Fruit fly (Drosophila melanogaster) Kc167 (cell line): ENCODE measurements around the gene Ir21a.

Experiments
- Myc ChIP-seq: fragments of >200 bp; optimal IDR thresholded peaks from 2 replicates; lab custom pipeline; 2017; ENCODE audit warnings: missing external identifiers
- Sin3A ChIP-seq: fragments of >200 bp; optimal IDR thresholded peaks from 2 replicates; lab custom pipeline; 2018; ENCODE audit warnings: missing external identifiers
- h ChIP-seq: fragments of >200 bp; optimal IDR thresholded peaks from 3 replicates; lab custom pipeline; 2018; ENCODE audit warnings: missing external identifiers
- insv ChIP-seq: fragments of >200 bp; optimal IDR thresholded peaks from 3 replicates; lab custom pipeline; 2018; ENCODE audit warnings: missing external identifiers
- psq ChIP-seq: fragments of >200 bp; optimal IDR thresholded peaks from 2 replicates; lab custom pipeline; 2017; ENCODE audit warnings: missing external identifiers
- ttk ChIP-seq: sonication (Bioruptor generic); optimal IDR thresholded peaks from 2 replicates; lab custom pipeline; 2017; ENCODE audit warnings: missing external identifiers

Ir21a gene

DNA sequence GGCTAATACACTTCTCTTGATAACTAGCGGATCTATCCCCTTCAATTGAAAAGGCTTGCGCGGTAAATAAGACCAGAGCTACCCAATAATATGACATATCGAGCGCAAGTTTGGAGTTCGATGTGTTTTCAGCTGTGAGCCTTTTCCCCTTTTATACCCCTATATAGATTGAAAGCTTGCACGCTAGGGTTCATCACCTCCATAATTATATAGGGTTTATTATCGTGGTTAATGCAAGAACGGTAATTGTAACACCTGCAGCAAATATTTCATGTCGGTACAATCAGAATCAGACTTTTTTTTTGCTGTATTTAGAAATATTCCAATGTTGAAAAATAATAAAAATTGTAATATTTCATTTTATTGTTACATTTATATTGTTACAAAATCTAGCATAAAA, at the start of gene Ir21a:
TSS of gene Ir21a (minus strand) at position 101 of the 400 bp plus-strand sequence.
- TF ChIP-seq Sin3A (lab: Kevin White, UChicago) = no peak
- no peak for TF ChIP-seq insv (lab: Kevin White, UChicago)
- no peak for TF ChIP-seq Myc
- no peak for TF ChIP-seq h (lab: Kevin White, UChicago)
- TF ChIP-seq psq (lab: Kevin White, UChicago) = no peak
- no peak for TF ChIP-seq ttk (lab: Kevin White, UChicago)

DNA sequence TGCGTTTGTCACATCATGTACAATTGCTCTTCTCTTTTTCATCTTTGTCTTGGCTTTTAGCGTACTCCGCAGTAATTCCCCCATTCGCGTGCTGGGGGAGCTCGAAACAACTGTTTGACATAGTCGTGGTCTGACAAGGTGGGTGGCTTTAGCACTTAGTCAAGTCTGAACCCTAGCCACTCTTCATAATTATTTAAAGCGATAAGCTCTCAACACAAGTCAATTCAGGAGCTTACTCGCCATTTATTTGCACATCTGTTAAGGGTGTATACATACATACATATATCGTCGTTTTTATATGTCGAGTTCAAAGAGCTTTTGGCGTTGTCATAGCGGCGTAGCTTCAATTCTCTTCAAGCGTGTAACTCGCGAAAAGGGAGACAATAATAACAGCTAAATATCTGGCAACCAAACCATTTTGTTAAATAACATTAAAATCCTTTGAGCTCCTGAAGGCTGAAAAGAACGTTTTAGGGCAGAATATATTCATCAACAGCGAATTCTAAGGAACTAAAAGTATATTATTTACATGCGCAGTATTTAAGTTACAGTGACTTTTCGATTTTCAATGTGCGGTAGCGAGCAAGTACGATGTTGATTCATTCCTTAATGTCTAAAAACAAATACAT, 48.9 kb upstream of the Ir21a start:
- no peak for TF ChIP-seq Myc
- TF ChIP-seq h (lab: Kevin White, UChicago) = no peak
- TF ChIP-seq ttk (lab: Kevin White, UChicago) = no peak
- no peak for TF ChIP-seq Sin3A (lab: Kevin White, UChicago)
- no peak for TF ChIP-seq psq (lab: Kevin White, UChicago)
- TF ChIP-seq insv (lab: Kevin White, UChicago) = no peak

DNA sequence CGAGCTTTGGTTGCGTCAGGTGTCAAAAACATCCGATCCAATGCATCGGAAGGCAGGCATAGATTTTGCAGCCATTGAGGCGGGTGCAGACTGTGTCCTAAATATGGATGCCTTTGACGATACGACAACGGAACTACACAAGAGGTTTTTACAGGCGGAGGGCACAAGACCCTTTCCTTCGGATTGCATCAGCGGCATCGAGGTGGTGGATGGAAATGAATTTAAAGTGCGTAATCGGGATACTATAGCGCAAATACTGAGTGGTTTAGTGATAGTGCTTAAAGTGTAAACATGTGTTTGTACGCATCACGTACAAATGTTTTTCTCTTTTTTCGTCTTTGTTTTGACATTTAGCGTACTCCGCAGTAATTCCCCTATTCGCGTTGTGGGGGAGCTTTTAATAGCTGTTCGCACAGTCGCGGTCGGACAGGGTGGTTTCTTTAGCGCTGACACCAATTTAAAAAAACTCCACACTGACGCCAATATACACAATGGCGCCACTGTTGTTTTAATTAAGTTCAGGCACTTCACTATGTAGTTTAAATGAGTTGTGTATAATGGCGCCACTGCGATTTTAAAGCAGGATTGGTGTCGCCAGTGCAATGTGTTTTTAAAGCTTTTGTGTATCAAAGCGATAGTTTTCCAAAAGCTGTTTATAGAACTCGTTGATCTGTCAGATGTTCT, 47.9 kb upstream of the Ir21a start:
- TF ChIP-seq psq (lab: Kevin White, UChicago) (peak; percentile 27), Myc (no peak), h (lab: Kevin White, UChicago) (no peak), insv (lab: Kevin White, UChicago) (no peak), Sin3A (lab: Kevin White, UChicago) (no peak), ttk (lab: Kevin White, UChicago) (no peak)

DNA sequence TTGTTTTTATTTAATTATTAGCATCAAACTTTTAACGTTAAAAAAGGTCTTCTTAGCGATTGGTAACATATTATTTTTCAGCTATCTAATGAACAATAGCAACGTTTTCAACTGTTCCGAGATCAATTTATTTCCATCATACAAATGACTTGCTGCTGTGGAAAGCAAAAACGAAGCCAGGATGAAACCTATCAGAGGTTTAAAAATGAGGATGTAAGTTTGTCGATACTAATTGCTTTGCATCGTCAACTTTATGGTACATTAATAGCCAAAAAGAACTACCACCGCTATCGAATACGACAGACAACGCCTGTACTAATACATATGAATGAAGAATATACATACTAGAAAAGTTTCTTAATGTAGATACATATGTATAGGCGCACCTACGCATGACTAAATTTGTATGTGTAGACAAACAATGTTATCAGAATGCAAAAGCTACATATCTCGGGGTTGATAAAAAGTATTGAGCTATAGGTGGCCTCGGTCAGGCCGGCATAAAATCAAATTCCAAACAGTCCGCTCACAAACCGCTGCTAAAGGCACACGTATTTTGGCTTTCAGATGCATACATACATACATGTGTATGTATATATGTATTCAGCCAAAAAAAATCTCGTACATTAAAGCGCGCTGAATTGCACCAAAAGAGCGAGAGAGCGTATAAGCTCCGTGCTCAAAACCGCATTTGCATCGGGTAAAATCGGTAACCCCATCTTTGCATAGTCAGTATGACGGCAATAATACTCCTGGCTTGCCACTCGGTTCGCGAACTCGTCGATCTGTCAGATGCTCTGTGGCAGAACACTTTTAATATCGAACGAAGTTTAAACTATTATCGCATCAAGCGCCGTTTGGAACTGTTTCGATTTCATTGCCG, 47.2 kb upstream of the Ir21a start:
- no peak for TF ChIP-seq h (lab: Kevin White, UChicago)
- no peak for TF ChIP-seq psq (lab: Kevin White, UChicago)
- no peak for TF ChIP-seq insv (lab: Kevin White, UChicago)
- TF ChIP-seq Myc = no peak
- no peak for TF ChIP-seq Sin3A (lab: Kevin White, UChicago)
- no peak for TF ChIP-seq ttk (lab: Kevin White, UChicago)

DNA sequence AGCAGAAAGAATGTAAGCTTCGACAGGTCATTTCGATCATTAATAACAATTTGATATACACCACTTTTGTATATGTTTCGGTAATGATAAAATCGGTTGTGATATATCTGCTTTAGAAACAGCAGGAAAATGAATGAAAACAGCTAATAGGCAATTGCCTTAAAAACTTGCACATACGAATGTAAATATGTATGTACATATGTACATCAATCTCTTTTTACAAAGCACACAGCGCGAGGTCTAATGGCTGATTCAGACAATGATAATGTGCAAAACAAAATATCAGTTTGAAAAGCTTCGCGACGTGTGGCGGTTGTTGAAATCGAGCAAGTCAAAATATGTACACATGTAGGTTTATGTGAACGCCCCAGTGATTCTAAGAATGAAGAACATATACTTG, 46.5 kb upstream of the Ir21a start, which contains the start of gene galectin:
TSS of gene galectin (plus strand) at position 301 of the 400 bp plus-strand sequence.
- TF ChIP-seq psq (lab: Kevin White, UChicago) (no peak), Sin3A (lab: Kevin White, UChicago) (no peak), insv (lab: Kevin White, UChicago) (no peak), Myc (no peak), h (lab: Kevin White, UChicago) (no peak), ttk (lab: Kevin White, UChicago) (no peak)

DNA sequence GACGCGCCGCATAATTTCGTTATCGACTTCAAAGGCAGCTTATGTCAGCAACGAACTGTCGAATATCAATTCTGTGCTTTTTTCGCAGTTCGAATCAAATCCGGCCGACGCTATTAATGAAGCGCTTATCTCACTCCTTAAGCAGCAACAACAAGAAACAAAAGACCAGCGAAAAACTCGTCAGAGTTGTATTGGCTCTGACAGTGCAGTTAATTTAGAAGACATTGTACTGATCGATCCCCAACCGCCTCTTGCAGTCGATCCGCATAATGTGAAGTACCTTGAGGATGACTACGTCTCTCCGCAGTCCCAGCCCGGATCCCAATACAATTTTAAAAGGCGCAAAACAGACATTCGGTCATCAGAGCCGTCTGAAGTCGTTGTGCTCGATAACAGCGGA, 44.6 kb upstream of the Ir21a start:
- TF ChIP-seq ttk (lab: Kevin White, UChicago) (no peak), Myc (no peak), insv (lab: Kevin White, UChicago) (no peak), psq (lab: Kevin White, UChicago) (no peak), h (lab: Kevin White, UChicago) (no peak), Sin3A (lab: Kevin White, UChicago) (no peak)

DNA sequence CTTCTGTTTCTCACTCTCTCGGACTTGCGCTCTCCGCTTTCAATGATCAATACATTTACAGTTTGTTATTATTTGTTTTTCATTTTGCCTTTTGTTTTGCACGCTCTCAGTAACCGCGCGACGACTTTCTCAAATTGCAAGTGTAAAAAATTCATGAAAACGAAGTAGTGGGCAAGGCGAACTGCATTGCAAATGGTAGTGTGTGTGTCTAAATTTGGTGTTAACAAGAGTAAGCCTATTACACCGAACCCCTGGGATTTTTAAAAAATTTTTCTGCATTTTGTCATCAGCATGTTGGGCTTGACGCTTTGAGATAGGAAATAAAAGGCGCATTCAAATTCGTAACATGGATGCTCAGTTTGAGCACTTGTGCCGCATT, 42.3 kb upstream of the Ir21a start:
- TF ChIP-seq Myc (no peak), Sin3A (lab: Kevin White, UChicago) (no peak), insv (lab: Kevin White, UChicago) (no peak), ttk (lab: Kevin White, UChicago) (no peak), psq (lab: Kevin White, UChicago) (no peak), h (lab: Kevin White, UChicago) (no peak)

DNA sequence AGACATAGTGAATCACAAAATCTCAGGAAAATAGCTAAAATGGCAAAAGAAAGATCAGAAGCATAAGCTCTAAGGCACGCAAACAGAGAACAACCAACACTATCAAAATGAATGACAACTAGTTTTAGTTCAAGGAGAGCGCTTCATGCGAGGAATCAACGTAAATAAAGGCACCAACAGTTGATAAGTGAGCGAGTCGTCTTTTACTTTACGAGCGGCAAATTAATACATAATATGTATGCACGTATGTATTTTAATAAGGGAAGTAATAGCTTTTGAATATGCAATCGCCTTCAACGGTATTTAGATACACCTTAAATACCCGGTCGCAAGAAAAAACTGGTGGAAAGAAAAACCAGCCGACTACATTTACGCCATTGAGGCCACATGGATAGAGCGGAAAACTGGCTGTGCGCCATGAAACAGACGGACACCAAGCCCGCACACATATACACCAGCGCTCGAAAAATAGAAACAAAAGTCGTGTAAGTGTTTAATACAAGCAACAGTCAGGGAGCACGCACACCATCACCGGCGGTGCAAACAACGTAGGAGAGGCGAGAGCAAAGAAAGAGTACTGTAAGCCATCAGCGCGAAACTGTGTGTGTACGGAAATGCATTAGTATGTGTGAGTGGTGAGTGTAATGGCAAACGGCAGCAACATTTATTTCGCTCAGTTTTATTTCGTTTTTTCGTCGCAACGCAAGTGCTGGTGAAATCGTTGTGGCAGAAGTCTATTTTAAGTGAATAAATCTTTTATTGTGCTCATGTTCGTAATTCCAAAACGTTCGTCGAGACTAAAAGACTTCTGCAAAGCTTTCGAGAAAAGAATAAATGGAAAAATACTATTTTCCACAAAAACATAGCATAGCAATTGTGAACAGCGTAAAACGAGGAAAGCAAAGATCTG, 41.7 kb upstream of the Ir21a start, which contains the start of gene dbr:
TSS of gene dbr (plus strand) at position 114 of the 910 bp plus-strand sequence.
- no peak for TF ChIP-seq Myc
- TF ChIP-seq Sin3A (lab: Kevin White, UChicago) = no peak
- TF ChIP-seq insv (lab: Kevin White, UChicago) = no peak
- no peak for TF ChIP-seq h (lab: Kevin White, UChicago)
- no peak for TF ChIP-seq psq (lab: Kevin White, UChicago)
- no peak for TF ChIP-seq ttk (lab: Kevin White, UChicago)

DNA sequence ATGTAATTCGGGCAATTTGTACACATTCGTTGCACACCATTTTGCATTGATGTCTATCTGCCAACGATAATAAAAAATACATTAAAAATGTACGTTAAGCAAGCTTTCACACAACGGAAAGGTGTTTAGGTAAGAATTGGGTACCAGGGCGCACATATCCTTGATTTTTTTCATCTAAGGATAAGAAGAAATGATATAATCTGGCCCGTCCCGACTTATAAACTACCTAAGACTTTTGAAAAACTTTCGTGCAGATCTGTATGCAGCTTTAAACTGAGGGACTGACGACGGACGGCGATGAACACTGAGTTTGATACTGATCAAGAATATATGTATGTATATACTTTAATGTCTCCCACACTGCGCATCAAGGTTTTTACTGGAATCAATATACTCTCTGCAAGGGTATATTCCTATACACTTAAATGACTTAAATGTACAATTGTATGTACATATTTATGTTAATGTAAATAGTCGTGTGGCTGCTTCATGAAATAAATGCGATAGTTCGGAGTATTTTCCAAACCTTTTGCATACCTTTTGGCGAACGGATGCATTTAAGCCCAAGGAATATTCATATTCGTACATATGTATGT, 40.5 kb upstream of the Ir21a start, which contains the start of gene Cda5:
TSS of gene Cda5 (minus strand) at position 51 of the 596 bp plus-strand sequence.
- TF ChIP-seq psq (lab: Kevin White, UChicago) = no peak
- no peak for TF ChIP-seq insv (lab: Kevin White, UChicago)

DNA sequence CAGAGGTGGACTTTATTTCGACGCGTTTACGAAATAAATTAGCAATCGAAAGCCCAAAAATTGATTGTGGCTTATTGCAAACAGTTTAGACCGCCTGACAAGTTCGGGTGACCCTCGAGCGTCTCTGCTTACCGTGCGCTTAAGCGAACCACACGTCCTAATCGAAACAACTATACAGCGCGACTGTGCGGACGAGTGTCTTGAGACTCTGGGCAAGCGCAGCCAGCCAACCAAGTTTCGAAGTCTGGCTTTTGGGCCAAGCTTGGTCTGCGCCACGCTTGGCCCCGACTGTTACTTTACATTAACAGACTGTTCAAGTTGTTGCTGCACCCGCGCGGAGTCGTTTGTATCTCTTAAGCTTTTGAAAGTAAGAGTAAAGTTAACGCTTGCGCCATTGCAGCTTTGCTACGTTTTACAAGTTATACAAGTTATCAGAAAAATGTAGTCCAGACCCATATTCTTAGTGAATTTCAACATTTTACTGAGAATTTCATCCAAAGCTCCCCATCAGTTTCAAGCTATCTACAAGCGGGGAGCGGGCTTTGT, 34.2 kb upstream of the Ir21a start:
- TF ChIP-seq Sin3A (lab: Kevin White, UChicago) (no peak), Myc (no peak), h (lab: Kevin White, UChicago) (no peak), ttk (lab: Kevin White, UChicago) (no peak), psq (lab: Kevin White, UChicago) (no peak), insv (lab: Kevin White, UChicago) (no peak)
